Worm (Caenorhabditis elegans) whole organism, L4 larva: ENCODE results near the gene ZK856.16.

Source experiments
- D1046.2 ChIP-seq: fragments of 200-800 bp; sonication (Bioruptor generic); IDR thresholded peaks from 2 replicates; pipeline ENCODE4 v1.3.6; 2022; ENCODE audit warnings: missing genetic modification characterization, missing compliant biosample characterization
- F26F4.8 ChIP-seq: fragments of 200-800 bp; sonication (Bioruptor generic); conservative IDR thresholded peaks from 2 replicates; pipeline ENCODE4 v1.3.6; 2022; ENCODE audit warnings: missing genetic modification characterization, missing compliant biosample characterization
- F37D6.2 ChIP-seq: sonication (generic microtip); optimal IDR thresholded peaks from 2 replicates; lab custom pipeline; 2016; ENCODE audit warnings: mild to moderate bottlenecking, missing genetic modification characterization, missing compliant biosample characterization
- F44E2.7 ChIP-seq: fragments of 200-800 bp; sonication (Bioruptor generic); IDR thresholded peaks from 2 replicates; pipeline ENCODE4 v2.1.2; 2022; ENCODE audit warnings: missing genetic modification characterization, missing compliant biosample characterization
- Y105C5A.15 ChIP-seq: fragments of 200-800 bp; sonication (Bioruptor generic); IDR thresholded peaks from 2 replicates; pipeline ENCODE4 v1.3.6; 2022; ENCODE audit warnings: missing genetic modification characterization, missing compliant biosample characterization
- ZK546.5 ChIP-seq, 2 experiments: sonication (generic microtip); optimal IDR thresholded peaks; 2 replicates each; lab custom pipeline; 2017; ENCODE audit warnings: missing biosample characterization in 2 of 2, missing genetic modification characterization in 2 of 2
- aha-1 ChIP-seq: fragments of 150-350 bp; peaks from one replicate; lab custom pipeline; 2014; ENCODE audit warnings: missing biosample characterization, missing genetic modification characterization
- aly-2 ChIP-seq: sonication (generic microtip); optimal IDR thresholded peaks from 2 replicates; lab custom pipeline; 2018; ENCODE audit warnings: missing biosample characterization, missing genetic modification characterization
- arid-1 ChIP-seq: fragments of 200-800 bp; sonication (Bioruptor generic); conservative IDR thresholded peaks from 2 replicates; pipeline ENCODE4 v1.3.6; 2022; ENCODE audit warnings: missing genetic modification reagents, missing genetic modification characterization, missing compliant biosample characterization
- attf-4 ChIP-seq: sonication (generic microtip); optimal IDR thresholded peaks from 3 replicates; lab custom pipeline; 2017; ENCODE audit warnings: missing biosample characterization, missing genetic modification characterization
- ceh-20 ChIP-seq: fragments of 200-800 bp; sonication (Bioruptor generic); IDR thresholded peaks from 2 replicates; pipeline ENCODE4 v1.3.6; 2022; ENCODE audit warnings: missing genetic modification reagents, missing genetic modification characterization, missing compliant biosample characterization
- ceh-62 ChIP-seq: sonication (generic microtip); optimal IDR thresholded peaks from 2 replicates; lab custom pipeline; 2017; ENCODE audit warnings: missing biosample characterization, missing genetic modification characterization
- daf-16 ChIP-seq, 3 experiments: sonication (generic microtip); optimal IDR thresholded peaks; 2 replicates each; lab custom pipeline; 2016 to 2017; ENCODE audit warnings: missing genetic modification characterization in 3 of 3, missing genetic modification reagents in 3 of 3, mild to moderate bottlenecking in 2 of 3, missing compliant biosample characterization in 2 of 3, missing biosample characterization in 1 of 3, moderate library complexity in 1 of 3
- daf-8 ChIP-seq: fragments of 200-800 bp; sonication (Bioruptor generic); IDR thresholded peaks from 2 replicates; pipeline ENCODE4 v1.3.6; 2022; ENCODE audit warnings: missing genetic modification characterization, missing compliant biosample characterization
- duxl-1 ChIP-seq: sonication (generic microtip); optimal IDR thresholded peaks from 2 replicates; lab custom pipeline; 2016; ENCODE audit warnings: mild to moderate bottlenecking, missing genetic modification characterization, moderate library complexity, missing compliant biosample characterization; ENCODE audit not compliant: poor library complexity
- dve-1 ChIP-seq: sonication (generic microtip); optimal IDR thresholded peaks from 2 replicates; lab custom pipeline; 2017; ENCODE audit warnings: antibody characterized with exemption, mild to moderate bottlenecking, missing genetic modification characterization, missing compliant biosample characterization; ENCODE audit not compliant: insufficient read depth
- fos-1 ChIP-seq: fragments of 150-350 bp; optimal IDR thresholded peaks from 2 replicates; lab custom pipeline; 2014; ENCODE audit warnings: missing biosample characterization, missing genetic modification characterization
- gei-8 ChIP-seq: fragments of 200-800 bp; sonication (Bioruptor generic); optimal IDR thresholded peaks from 2 replicates; lab custom pipeline; 2018; ENCODE audit warnings: mild to moderate bottlenecking, missing genetic modification characterization, missing compliant biosample characterization
- hif-1 ChIP-seq, 2 experiments: sonication (generic microtip); optimal IDR thresholded peaks; 2 replicates each; lab custom pipeline; 2016 to 2017; ENCODE audit warnings: missing compliant biosample characterization in 2 of 2, missing genetic modification characterization in 2 of 2, missing genetic modification reagents in 2 of 2, missing genotype in 2 of 2, mild to moderate bottlenecking in 1 of 2
- hlh-30 ChIP-seq: sonication (generic microtip); optimal IDR thresholded peaks from 2 replicates; lab custom pipeline; 2017; ENCODE audit warnings: antibody characterized with exemption, mild to moderate bottlenecking, missing genetic modification characterization, missing compliant biosample characterization; ENCODE audit not compliant: insufficient read depth
- lin-1 ChIP-seq: fragments of 200-800 bp; sonication (Bioruptor generic); IDR thresholded peaks from 2 replicates; pipeline ENCODE4 v1.3.6; 2022; ENCODE audit warnings: missing genetic modification reagents, missing genetic modification characterization, missing compliant biosample characterization
- lin-29 ChIP-seq: fragments of 200-800 bp; sonication (Bioruptor generic); IDR thresholded peaks from 2 replicates; pipeline ENCODE4 v1.3.6; 2022; ENCODE audit warnings: missing genetic modification reagents, missing genetic modification characterization, missing compliant biosample characterization
- lin-38 ChIP-seq: fragments of 200-800 bp; sonication (Bioruptor generic); IDR thresholded peaks from 2 replicates; pipeline ENCODE4 v1.3.6; 2022; ENCODE audit warnings: missing genetic modification reagents, missing genetic modification characterization, missing compliant biosample characterization
- lir-3 ChIP-seq: sonication (generic microtip); optimal IDR thresholded peaks from 2 replicates; lab custom pipeline; 2016; ENCODE audit warnings: mild to moderate bottlenecking, missing genetic modification characterization, missing compliant biosample characterization
- lsy-2 ChIP-seq, 2 experiments: fragments of 150-350 bp in 1 of 2; sonication (generic microtip) in 1 of 2; optimal IDR thresholded peaks; 2 replicates each; lab custom pipeline; 2014 to 2017; ENCODE audit warnings: missing biosample characterization in 2 of 2, missing genetic modification characterization in 2 of 2
- mxl-2 ChIP-seq: fragments of 200-800 bp; sonication (Bioruptor generic); conservative IDR thresholded peaks from 2 replicates; pipeline ENCODE4 v1.3.6; 2022; ENCODE audit warnings: missing genetic modification reagents, missing genetic modification characterization, missing compliant biosample characterization
- mxl-3 ChIP-seq: fragments of 200-800 bp; sonication (Bioruptor generic); optimal IDR thresholded peaks from 2 replicates; lab custom pipeline; 2018; ENCODE audit warnings: mild to moderate bottlenecking, missing genetic modification characterization, missing compliant biosample characterization
- nhr-11 ChIP-seq: fragments of 150-350 bp; optimal IDR thresholded peaks from 2 replicates; lab custom pipeline; 2014; ENCODE audit warnings: missing biosample characterization, missing genetic modification characterization
- nhr-237 ChIP-seq: sonication (generic microtip); optimal IDR thresholded peaks from 2 replicates; lab custom pipeline; 2017; ENCODE audit warnings: missing biosample characterization, missing genetic modification characterization
- nhr-25 ChIP-seq: sonication (generic microtip); optimal IDR thresholded peaks from 2 replicates; lab custom pipeline; 2017; ENCODE audit warnings: missing genetic modification characterization, mild to moderate bottlenecking, missing compliant biosample characterization, antibody characterized with exemption, moderate library complexity, borderline replicate concordance; ENCODE audit not compliant: insufficient read depth
- nhr-76 ChIP-seq: fragments of 150-350 bp; optimal IDR thresholded peaks from 2 replicates; lab custom pipeline; 2014; ENCODE audit warnings: missing biosample characterization, missing genetic modification characterization
- sdz-12 ChIP-seq: fragments of 200-800 bp; sonication (Bioruptor generic); optimal IDR thresholded peaks from 2 replicates; lab custom pipeline; 2018; ENCODE audit warnings: mild to moderate bottlenecking, missing genetic modification characterization, missing compliant biosample characterization
- skn-1 ChIP-seq: fragments of 150-350 bp; optimal IDR thresholded peaks from 2 replicates; lab custom pipeline; 2014; ENCODE audit warnings: missing biosample characterization, missing genetic modification characterization
- spr-3 ChIP-seq: fragments of 200-800 bp; sonication (Bioruptor generic); optimal IDR thresholded peaks from 2 replicates; lab custom pipeline; 2018; ENCODE audit warnings: mild to moderate bottlenecking, missing genetic modification characterization, missing compliant biosample characterization
- tra-1 ChIP-seq: fragments of 200-800 bp; sonication (Bioruptor generic); IDR thresholded peaks from 2 replicates; pipeline ENCODE4 v1.3.6; 2022; ENCODE audit warnings: missing genetic modification reagents, missing genetic modification characterization, missing compliant biosample characterization
- unc-130 ChIP-seq: sonication (generic microtip); optimal IDR thresholded peaks from 2 replicates; lab custom pipeline; 2016; ENCODE audit warnings: missing genetic modification reagents, missing genetic modification characterization, missing compliant biosample characterization
- unc-39 ChIP-seq: sonication (generic microtip); optimal IDR thresholded peaks from 2 replicates; lab custom pipeline; 2017; ENCODE audit warnings: missing biosample characterization, missing genetic modification characterization
- zip-11 ChIP-seq: fragments of 200-800 bp; sonication (Bioruptor generic); IDR thresholded peaks from 2 replicates; pipeline ENCODE4 v1.3.6; 2022; ENCODE audit warnings: missing genetic modification characterization, missing compliant biosample characterization

Gene ZK856.16

DNA sequence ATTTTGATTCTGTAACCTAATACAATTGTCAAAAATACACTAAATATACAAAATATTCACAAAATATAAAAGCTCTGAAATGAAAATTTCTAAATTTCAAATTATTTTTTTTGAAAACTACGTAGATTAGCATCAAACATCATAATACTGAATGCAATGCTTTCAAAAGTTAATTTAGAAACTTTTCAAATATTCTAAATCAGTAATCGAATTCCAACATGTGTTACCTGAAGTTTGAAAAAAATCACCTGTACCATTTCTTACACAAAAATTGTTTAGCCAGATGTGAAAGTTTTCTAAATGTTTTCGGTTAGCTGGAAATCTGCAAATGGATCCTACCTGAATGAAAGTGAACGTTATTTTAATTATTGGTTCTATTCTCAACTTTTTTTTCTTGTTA, 16.6 kb upstream of the ZK856.16 start, which contains the start of gene C12D8.20 (continued):
- TF ChIP-seq mxl-2 (GFP tag; lab: Robert Waterston, UW) (no peak), skn-1 (no peak)
- TF ChIP-seq, all 104 proteins: peak for 0

- no peak for TF ChIP-seq nhr-11 (tag; lab: Kevin White, UChicago)
- no peak for TF ChIP-seq lin-1 (GFP tag; lab: Robert Waterston, UW)
- no peak for TF ChIP-seq ZK546.5 (tag; optimal IDR thresholded peaks at IDR 0.05; lab: Kevin White, UChicago)
- no peak for TF ChIP-seq duxl-1 (tag; lab: Kevin White, UChicago)
- no peak for TF ChIP-seq F44E2.7 (GFP tag; lab: Robert Waterston, UW)
- no peak for TF ChIP-seq daf-16 (GFP tag; optimal IDR thresholded peaks at IDR 0.05; lab: Kevin White, UChicago)
- no peak for TF ChIP-seq daf-16 (tag; optimal IDR thresholded peaks at IDR 0.05; lab: Kevin White, UChicago)
- TF ChIP-seq attf-4: no peak
- TF ChIP-seq lsy-2 (tag; optimal IDR thresholded peaks at IDR 0.05; lab: Kevin White, UChicago): no peak
- TF ChIP-seq tra-1: no peak
- TF ChIP-seq ceh-20: no peak
- TF ChIP-seq unc-130: no peak
- no peak for TF ChIP-seq fos-1 (tag; lab: Kevin White, UChicago)
- no peak for TF ChIP-seq aha-1
- TF ChIP-seq arid-1 (GFP tag; lab: Robert Waterston, UW): no peak
- TF ChIP-seq unc-39 (tag; lab: Kevin White, UChicago): no peak
- TF ChIP-seq spr-3 (GFP tag; lab: Kevin White, UChicago): no peak
- TF ChIP-seq lin-29 (GFP tag; lab: Robert Waterston, UW): no peak
- no peak for TF ChIP-seq gei-8 (GFP tag; lab: Kevin White, UChicago)
These were observed 15.9 kb upstream of the ZK856.16 start, which contains the start of the genes fipr-5 and fipr-9 for ce11 chrV:10221317-10221716. Gene fipr-5 (minus strand): TSS chrV:10221417. Gene fipr-9 (plus strand): TSS chrV:10221662.

DNA sequence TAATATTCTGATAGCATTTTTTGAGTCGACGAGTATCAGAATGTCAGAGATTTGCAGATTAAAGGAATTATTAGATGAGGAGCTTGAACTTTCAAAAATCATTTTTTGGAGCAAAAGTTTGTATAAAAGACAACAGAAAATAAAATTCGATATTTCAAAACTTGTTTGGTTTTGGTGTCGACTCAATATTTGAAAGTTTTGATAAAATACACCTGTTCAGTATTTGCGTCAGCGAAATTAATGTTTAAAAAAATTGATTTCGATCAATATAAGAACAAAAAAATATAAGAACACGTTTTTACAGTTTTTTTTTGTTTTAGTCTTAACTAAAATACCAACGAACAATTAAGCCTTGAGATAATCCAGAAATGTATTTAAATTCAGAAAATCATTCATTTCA, 15.2 kb upstream of the ZK856.16 start, which contains the start of gene C12D8.13:
C12D8.13 (minus strand) TSS at position 101 of the 400 bp plus-strand sequence.
- TF ChIP-seq F26F4.8 (no peak), sdz-12 (no peak), dve-1 (tag; lab: Kevin White, UChicago) (no peak), aly-2 (no peak), hlh-30 (tag; lab: Kevin White, UChicago) (no peak), nhr-76 (tag; lab: Kevin White, UChicago) (no peak), zip-11 (GFP tag; lab: Robert Waterston, UW) (no peak), ceh-62 (tag; lab: Kevin White, UChicago) (no peak), nhr-237 (tag; lab: Kevin White, UChicago) (no peak), lin-38 (GFP tag; lab: Robert Waterston, UW) (no peak), daf-8 (GFP tag; lab: Robert Waterston, UW) (no peak), skn-1 (no peak), lir-3 (tag; lab: Kevin White, UChicago) (no peak), hif-1 (tag; optimal IDR thresholded peaks at IDR 0.05; lab: Kevin White, UChicago) (no peak), mxl-3 (GFP tag; lab: Kevin White, UChicago) (no peak), F37D6.2 (no peak), Y105C5A.15 (no peak), D1046.2 (no peak), nhr-25 (tag; lab: Kevin White, UChicago) (no peak)
